Worm (Caenorhabditis elegans): Measurements from ENCODE around the gene C18B2.2.

The C18B2.2 gene

ce11 chrX:3623162-3623561, at the start of gene C18B2.2:
TSS of gene C18B2.2 (plus strand) at chrX:3623462.
- no peak for TF ChIP-seq dao-5 (tag; optimal IDR thresholded peaks at IDR 0.05)
- TF ChIP-seq W03F9.2 (tag; optimal IDR thresholded peaks at IDR 0.05), result no peak
- TF ChIP-seq him-1 (tag; optimal IDR thresholded peaks at IDR 0.05), result no peak

- TF ChIP-seq him-1 (tag; optimal IDR thresholded peaks at IDR 0.05), result no peak
- no peak for TF ChIP-seq dao-5 (tag; optimal IDR thresholded peaks at IDR 0.05)
- no peak for TF ChIP-seq W03F9.2 (tag; optimal IDR thresholded peaks at IDR 0.05)
Observed at ce11 chrX:3573482-3573881, 49.8 kb upstream of the C18B2.2 start, which contains the start of gene T27A10.5. TSS of gene T27A10.5 (minus strand) at chrX:3573582.

ce11 chrX:3576239-3576638, 47.0 kb upstream of the C18B2.2 start, which contains the start of gene ckc-1:
TSS of gene ckc-1 (plus strand) at chrX:3576606.
- peak; percentile 6 for TF ChIP-seq W03F9.2 (tag; optimal IDR thresholded peaks at IDR 0.05)
- no peak for TF ChIP-seq dao-5 (tag; optimal IDR thresholded peaks at IDR 0.05)

ce11 chrX:3581813-3582212, 41.4 kb upstream of the C18B2.2 start:
- TF ChIP-seq dao-5 (tag; optimal IDR thresholded peaks at IDR 0.05) (no peak), W03F9.2 (tag; optimal IDR thresholded peaks at IDR 0.05) (no peak), him-1 (tag; optimal IDR thresholded peaks at IDR 0.05) (no peak)

- TF ChIP-seq W03F9.2 (tag; optimal IDR thresholded peaks at IDR 0.05), result no peak
- TF ChIP-seq dao-5 (tag; optimal IDR thresholded peaks at IDR 0.05), result no peak
- TF ChIP-seq him-1 (tag; optimal IDR thresholded peaks at IDR 0.05), result no peak
Observed at ce11 chrX:3583436-3583835, 39.8 kb upstream of the C18B2.2 start.

- TF ChIP-seq W03F9.2 (tag; optimal IDR thresholded peaks at IDR 0.05) (no peak), dao-5 (tag; optimal IDR thresholded peaks at IDR 0.05) (no peak), him-1 (tag; optimal IDR thresholded peaks at IDR 0.05) (no peak)
Observed at ce11 chrX:3584481-3584880, 38.8 kb upstream of the C18B2.2 start.

ce11 chrX:3585625-3586024, 37.6 kb upstream of the C18B2.2 start, which contains the start of gene T27A10.2:
TSS of gene T27A10.2 (plus strand) at chrX:3585957.
- TF ChIP-seq dao-5 (tag; optimal IDR thresholded peaks at IDR 0.05) (no peak), W03F9.2 (tag; optimal IDR thresholded peaks at IDR 0.05) (no peak), him-1 (tag; optimal IDR thresholded peaks at IDR 0.05) (no peak)

ce11 chrX:3590510-3590909, 32.8 kb upstream of the C18B2.2 start:
- TF ChIP-seq W03F9.2 (tag; optimal IDR thresholded peaks at IDR 0.05) (no peak), dao-5 (tag; optimal IDR thresholded peaks at IDR 0.05) (no peak), him-1 (tag; optimal IDR thresholded peaks at IDR 0.05) (no peak)

ce11 chrX:3596303-3596772, 26.9 kb upstream of the C18B2.2 start, which contains the start of gene T27A10.6:
TSS of gene T27A10.6 (minus strand) at chrX:3596353.
- TF ChIP-seq W03F9.2 (tag; optimal IDR thresholded peaks at IDR 0.05), result no peak

- TF ChIP-seq W03F9.2 (tag; optimal IDR thresholded peaks at IDR 0.05) (no peak), dao-5 (tag; optimal IDR thresholded peaks at IDR 0.05) (no peak)
Observed at ce11 chrX:3596967-3597366, 26.3 kb upstream of the C18B2.2 start.

ce11 chrX:3599860-3600259, 23.4 kb upstream of the C18B2.2 start:
- TF ChIP-seq dao-5 (tag; optimal IDR thresholded peaks at IDR 0.05), result no peak
- no peak for TF ChIP-seq him-1 (tag; optimal IDR thresholded peaks at IDR 0.05)
- no peak for TF ChIP-seq W03F9.2 (tag; optimal IDR thresholded peaks at IDR 0.05)

- TF ChIP-seq dao-5 (tag; optimal IDR thresholded peaks at IDR 0.05), result no peak
- no peak for TF ChIP-seq W03F9.2 (tag; optimal IDR thresholded peaks at IDR 0.05)
Observed at ce11 chrX:3600390-3600789, 22.9 kb upstream of the C18B2.2 start, which contains the start of gene cgr-1. TSS of gene cgr-1 (minus strand) at chrX:3600457.

ce11 chrX:3601531-3601930, 21.7 kb upstream of the C18B2.2 start, which contains the start of gene C18B2.3:
TSS of gene C18B2.3 (plus strand) at chrX:3601831.
- no peak for TF ChIP-seq W03F9.2 (tag; optimal IDR thresholded peaks at IDR 0.05)
- TF ChIP-seq dao-5 (tag; optimal IDR thresholded peaks at IDR 0.05), result no peak
- TF ChIP-seq him-1 (tag; optimal IDR thresholded peaks at IDR 0.05), result no peak

ce11 chrX:3602622-3603021, 20.6 kb upstream of the C18B2.2 start:
- TF ChIP-seq W03F9.2 (tag; optimal IDR thresholded peaks at IDR 0.05) (no peak), him-1 (tag; optimal IDR thresholded peaks at IDR 0.05) (no peak), dao-5 (tag; optimal IDR thresholded peaks at IDR 0.05) (no peak)

ce11 chrX:3605727-3606126, 17.5 kb upstream of the C18B2.2 start, which contains the start of gene C18B2.4:
TSS of gene C18B2.4 (minus strand) at chrX:3605741.
- TF ChIP-seq dao-5 (tag; optimal IDR thresholded peaks at IDR 0.05) (no peak), W03F9.2 (tag; optimal IDR thresholded peaks at IDR 0.05) (peak; percentile 41)
